Worm (Caenorhabditis elegans): ENCODE results near the gene srz-38.

srz-38 gene

ce11 chrIV:16381933-16382591, 46.9 kb downstream of the srz-38 start, which contains the start of gene Y7A9D.1:
Gene Y7A9D.1 (minus strand): TSS chrIV:16382215.
- TF ChIP-seq M03D4.4 (tag; optimal IDR thresholded peaks at IDR 0.05) (peak; percentile 85), nhr-2 (tag; optimal IDR thresholded peaks at IDR 0.05) (no peak), ham-2 (GFP tag; optimal IDR thresholded peaks at IDR 0.05) (peak; percentile 61), ces-1 (GFP tag; optimal IDR thresholded peaks at IDR 0.05) (no peak), lsy-2 (tag; optimal IDR thresholded peaks at IDR 0.05) (peak; percentile 13), nhr-76 (tag; optimal IDR thresholded peaks at IDR 0.05) (no peak), unc-120 (tag; optimal IDR thresholded peaks at IDR 0.05; ENCODE audit: poor library complexity, severe bottlenecking) (peak; percentile 73), hlh-1 (tag; optimal IDR thresholded peaks at IDR 0.05) (peak; percentile 89), nhr-12 (tag; optimal IDR thresholded peaks at IDR 0.05) (no peak), ceh-39 (tag; optimal IDR thresholded peaks at IDR 0.05) (no peak), blmp-1 (tag; optimal IDR thresholded peaks at IDR 0.05) (no peak), unc-62 (GFP tag; optimal IDR thresholded peaks at IDR 0.05) (peak; percentile 24), tbx-8 (GFP tag; optimal IDR thresholded peaks at IDR 0.05) (peak; percentile 75), ceh-83 (GFP tag; optimal IDR thresholded peaks at IDR 0.05) (peak; percentile 89), drap-1 (GFP tag; optimal IDR thresholded peaks at IDR 0.05) (peak; percentile 84), mep-1 (tag; optimal IDR thresholded peaks at IDR 0.05) (no peak), ceh-43 (GFP tag; optimal IDR thresholded peaks at IDR 0.05) (no peak), nhr-28 (tag; optimal IDR thresholded peaks at IDR 0.05) (no peak), ztf-11 (tag; optimal IDR thresholded peaks at IDR 0.05) (peak; percentile 45), unc-39 (tag; optimal IDR thresholded peaks at IDR 0.05) (no peak), flh-1 (GFP tag; optimal IDR thresholded peaks at IDR 0.05) (peak; percentile 56), lin-32 (GFP tag; optimal IDR thresholded peaks at IDR 0.05) (peak; percentile 93), lin-13 (tag; optimal IDR thresholded peaks at IDR 0.05) (peak; percentile 58), elt-3 (tag; optimal IDR thresholded peaks at IDR 0.05) (no peak), zip-8 (tag; optimal IDR thresholded peaks at IDR 0.05) (no peak), nhr-237 (tag; optimal IDR thresholded peaks at IDR 0.05) (no peak), sptf-1 (tag; optimal IDR thresholded peaks at IDR 0.05) (peak; percentile 90), bed-3 (GFP tag; optimal IDR thresholded peaks at IDR 0.05) (peak; percentile 13), snpc-4 (tag; optimal IDR thresholded peaks at IDR 0.05) (no peak), cnd-1 (tag; optimal IDR thresholded peaks at IDR 0.05) (peak; percentile 77), elt-1 (tag; optimal IDR thresholded peaks at IDR 0.05; ENCODE audit: borderline replicate concordance, insufficient read depth) (no peak), sem-2 (GFP tag; optimal IDR thresholded peaks at IDR 0.05) (peak; percentile 61), pha-4 (tag; optimal IDR thresholded peaks at IDR 0.05) (no peak), mls-2 (tag; optimal IDR thresholded peaks at IDR 0.05) (peak; percentile 84), mab-5 (tag; optimal IDR thresholded peaks at IDR 0.05) (no peak)

- TF ChIP-seq elt-1 (tag; optimal IDR thresholded peaks at IDR 0.05; ENCODE audit: borderline replicate concordance, insufficient read depth) (no peak), elt-3 (tag; optimal IDR thresholded peaks at IDR 0.05) (no peak), cnd-1 (tag; optimal IDR thresholded peaks at IDR 0.05) (no peak), sem-2 (GFP tag; optimal IDR thresholded peaks at IDR 0.05) (no peak), sptf-1 (tag; optimal IDR thresholded peaks at IDR 0.05) (no peak), ceh-43 (GFP tag; optimal IDR thresholded peaks at IDR 0.05) (no peak), pha-4 (tag; optimal IDR thresholded peaks at IDR 0.05) (no peak), hlh-1 (tag; optimal IDR thresholded peaks at IDR 0.05) (no peak), ces-1 (GFP tag; optimal IDR thresholded peaks at IDR 0.05) (no peak)
These were observed 49.5 kb downstream of the srz-38 start for ce11 chrIV:16384665-16385064.

All from whole organism, mixed stage, embryonic.